Worm (Caenorhabditis elegans) whole organism, early embryonic: ENCODE data around the gene F35H12.6.
A peak's percentile ranks its signal among the peaks of the same experiment; 100 is the strongest.

Source experiments
- B0310.2 ChIP-seq: sonication (generic microtip); optimal IDR thresholded peaks from 2 replicates; lab custom pipeline; 2016; ENCODE audit warnings: mild to moderate bottlenecking, missing genetic modification characterization, missing compliant biosample characterization
- F13C5.2 ChIP-seq: sonication (generic microtip); optimal IDR thresholded peaks from 2 replicates; lab custom pipeline; 2017; ENCODE audit warnings: mild to moderate bottlenecking, missing genetic modification characterization, inconsistent platforms, missing compliant biosample characterization
- aly-1 ChIP-seq: sonication (generic microtip); optimal IDR thresholded peaks from 2 replicates; lab custom pipeline; 2016; ENCODE audit warnings: missing genetic modification characterization, missing compliant biosample characterization
- ama-1 ChIP-seq: fragments of 150-350 bp; optimal IDR thresholded peaks from 2 replicates; lab custom pipeline; 2014
- ceh-13 ChIP-seq: fragments of 200-800 bp; sonication (Bioruptor generic); optimal IDR thresholded peaks from 2 replicates; lab custom pipeline; 2018; ENCODE audit warnings: mild to moderate bottlenecking, missing genetic modification characterization, missing compliant biosample characterization
- ceh-36 ChIP-seq: sonication (generic microtip); optimal IDR thresholded peaks from 2 replicates; lab custom pipeline; 2016; ENCODE audit warnings: missing genetic modification characterization, inconsistent platforms, missing compliant biosample characterization
- ets-7 ChIP-seq: sonication (generic microtip); optimal IDR thresholded peaks from 2 replicates; lab custom pipeline; 2016; ENCODE audit warnings: missing genotype, missing genetic modification characterization, missing compliant biosample characterization
- flt-1 ChIP-seq: fragments of 200-800 bp; sonication (Bioruptor generic); IDR thresholded peaks from 2 replicates; pipeline ENCODE4 v1.3.6; 2022; ENCODE audit warnings: missing genetic modification characterization, missing compliant biosample characterization
- hmbx-1 ChIP-seq: sonication (generic microtip); optimal IDR thresholded peaks from 2 replicates; lab custom pipeline; 2016; ENCODE audit warnings: mild to moderate bottlenecking, missing genetic modification characterization, missing compliant biosample characterization
- hmg-4 ChIP-seq: fragments of 200-800 bp; sonication (Bioruptor generic); optimal IDR thresholded peaks from 2 replicates; lab custom pipeline; 2018; ENCODE audit warnings: mild to moderate bottlenecking, missing genetic modification characterization, missing compliant biosample characterization
- hnd-1 ChIP-seq: sonication (generic microtip); optimal IDR thresholded peaks from 2 replicates; lab custom pipeline; 2016; ENCODE audit warnings: missing genetic modification characterization, missing compliant biosample characterization
- pes-1 ChIP-seq: fragments of 200-800 bp; sonication (Bioruptor generic); IDR thresholded peaks from 2 replicates; pipeline ENCODE4 v1.3.6; 2022; ENCODE audit warnings: missing genetic modification reagents, missing genetic modification characterization, missing compliant biosample characterization
- scrt-1 ChIP-seq: fragments of 200-800 bp; sonication (Bioruptor generic); IDR thresholded peaks from 2 replicates; pipeline ENCODE4 v1.3.6; 2022; ENCODE audit warnings: missing genetic modification characterization, missing compliant biosample characterization
- sea-1 ChIP-seq: fragments of 200-800 bp; sonication (Bioruptor generic); conservative IDR thresholded peaks from 2 replicates; pipeline ENCODE4 v1.3.6; 2022; ENCODE audit warnings: missing genetic modification characterization, missing compliant biosample characterization
- tbx-11 ChIP-seq: fragments of 200-800 bp; sonication (Bioruptor generic); IDR thresholded peaks from 2 replicates; pipeline ENCODE4 v1.3.6; 2022; ENCODE audit warnings: missing genetic modification characterization, missing compliant biosample characterization
- tbx-37 ChIP-seq: fragments of 200-800 bp; sonication (Bioruptor generic); conservative IDR thresholded peaks from 2 replicates; pipeline ENCODE4 v1.3.6; 2022; ENCODE audit warnings: missing genetic modification reagents, missing genetic modification characterization, missing compliant biosample characterization
- tra-4 ChIP-seq: sonication (generic microtip); optimal IDR thresholded peaks from 2 replicates; lab custom pipeline; 2017; ENCODE audit warnings: missing genetic modification characterization, missing compliant biosample characterization

F35H12.6 gene

ce11 chrX:915510-915909 is 2.4 kb downstream of the F35H12.6 start, which contains the start of gene sel-12:
sel-12 (plus strand) TSS chrX:915867.
- TF ChIP-seq ama-1: no peak
- no peak for TF ChIP-seq F13C5.2
- TF ChIP-seq ceh-36 (tag; lab: Kevin White, UChicago): no peak
- TF ChIP-seq tbx-37 (GFP tag; lab: Robert Waterston, UW): 0 out of 2 replicates have a peak, but pooled peaks have one; percentile 23
- no peak for TF ChIP-seq flt-1 (GFP tag; lab: Robert Waterston, UW)
- TF ChIP-seq hmg-4 (GFP tag; lab: Kevin White, UChicago): peak; percentile 4

- TF ChIP-seq tra-4 (tag; lab: Kevin White, UChicago): no peak
- TF ChIP-seq tbx-37 (GFP tag; lab: Robert Waterston, UW): no peak
- TF ChIP-seq hnd-1: no peak
- no peak for TF ChIP-seq pes-1
- no peak for TF ChIP-seq ama-1
- no peak for TF ChIP-seq tbx-11 (GFP tag; lab: Robert Waterston, UW)
- no peak for TF ChIP-seq F13C5.2
- TF ChIP-seq scrt-1 (GFP tag; lab: Robert Waterston, UW): no peak
These were observed 5.0 kb downstream of the F35H12.6 start, which contains the start of gene F35H12.5 for ce11 chrX:918097-918496. F35H12.5 (plus strand) TSS chrX:918397.

ce11 chrX:924495-925008 is 11.5 kb downstream of the F35H12.6 start, which contains the start of the genes pifk-1 and tbc-11:
pifk-1 (minus strand) TSS chrX:924511.
tbc-11 (plus strand) TSS chrX:924958.
- no peak for TF ChIP-seq hmg-4 (GFP tag; lab: Kevin White, UChicago)
- TF ChIP-seq hmbx-1 (tag; lab: Kevin White, UChicago): no peak
- no peak for TF ChIP-seq ceh-36 (tag; lab: Kevin White, UChicago)
- TF ChIP-seq scrt-1 (GFP tag; lab: Robert Waterston, UW): no peak
- no peak for TF ChIP-seq pes-1
- no peak for TF ChIP-seq tbx-37 (GFP tag; lab: Robert Waterston, UW)
- no peak for TF ChIP-seq flt-1 (GFP tag; lab: Robert Waterston, UW)

ce11 chrX:926125-926524 is 13.0 kb downstream of the F35H12.6 start:
- no peak for TF ChIP-seq F13C5.2
- TF ChIP-seq ets-7 (tag; lab: Kevin White, UChicago): no peak
- no peak for TF ChIP-seq B0310.2
- no peak for TF ChIP-seq tbx-37 (GFP tag; lab: Robert Waterston, UW)
- TF ChIP-seq aly-1 (tag; lab: Kevin White, UChicago): no peak
- no peak for TF ChIP-seq pes-1
- no peak for TF ChIP-seq ceh-13 (GFP tag; lab: Kevin White, UChicago)
- TF ChIP-seq ceh-36 (tag; lab: Kevin White, UChicago): no peak
- TF ChIP-seq hmg-4 (GFP tag; lab: Kevin White, UChicago): no peak
- TF ChIP-seq hnd-1: no peak

- TF ChIP-seq sea-1 (no peak), ceh-13 (GFP tag; lab: Kevin White, UChicago) (no peak), tra-4 (tag; lab: Kevin White, UChicago) (no peak), pes-1 (no peak), tbx-37 (GFP tag; lab: Robert Waterston, UW) (no peak), hmg-4 (GFP tag; lab: Kevin White, UChicago) (no peak), F13C5.2 (no peak), ets-7 (tag; lab: Kevin White, UChicago) (no peak), scrt-1 (GFP tag; lab: Robert Waterston, UW) (no peak), ceh-36 (tag; lab: Kevin White, UChicago) (no peak), hnd-1 (no peak), tbx-11 (GFP tag; lab: Robert Waterston, UW) (no peak), B0310.2 (no peak), hmbx-1 (tag; lab: Kevin White, UChicago) (no peak), ama-1 (no peak), flt-1 (GFP tag; lab: Robert Waterston, UW) (no peak), aly-1 (tag; lab: Kevin White, UChicago) (no peak)
These were observed 14.5 kb downstream of the F35H12.6 start for ce11 chrX:927632-928031.

ce11 chrX:932874-933273 is 19.8 kb downstream of the F35H12.6 start:
- TF ChIP-seq ama-1 (no peak), F13C5.2 (peak; percentile 21), B0310.2 (no peak), aly-1 (tag; lab: Kevin White, UChicago) (no peak)

ce11 chrX:933504-933903 is 20.4 kb downstream of the F35H12.6 start, which contains the start of gene F35H12.1:
F35H12.1 (plus strand) TSS chrX:933804.
- TF ChIP-seq hmbx-1 (tag; lab: Kevin White, UChicago): no peak
- TF ChIP-seq hnd-1: no peak
- no peak for TF ChIP-seq B0310.2
- TF ChIP-seq ets-7 (tag; lab: Kevin White, UChicago): no peak
- TF ChIP-seq ama-1: no peak
- TF ChIP-seq pes-1: no peak
- TF ChIP-seq flt-1 (GFP tag; lab: Robert Waterston, UW): no peak
- no peak for TF ChIP-seq tbx-37 (GFP tag; lab: Robert Waterston, UW)
- TF ChIP-seq ceh-36 (tag; lab: Kevin White, UChicago): no peak
- TF ChIP-seq F13C5.2: no peak
- no peak for TF ChIP-seq tbx-11 (GFP tag; lab: Robert Waterston, UW)
- TF ChIP-seq scrt-1 (GFP tag; lab: Robert Waterston, UW): no peak
- no peak for TF ChIP-seq aly-1 (tag; lab: Kevin White, UChicago)
- no peak for TF ChIP-seq hmg-4 (GFP tag; lab: Kevin White, UChicago)
- TF ChIP-seq ceh-13 (GFP tag; lab: Kevin White, UChicago): no peak

ce11 chrX:936013-936412 is 22.9 kb downstream of the F35H12.6 start:
- TF ChIP-seq hmg-4 (GFP tag; lab: Kevin White, UChicago): no peak
- no peak for TF ChIP-seq ets-7 (tag; lab: Kevin White, UChicago)
- TF ChIP-seq tbx-37 (GFP tag; lab: Robert Waterston, UW): no peak
- no peak for TF ChIP-seq B0310.2
- TF ChIP-seq ceh-36 (tag; lab: Kevin White, UChicago): no peak
- TF ChIP-seq hmbx-1 (tag; lab: Kevin White, UChicago): no peak
- TF ChIP-seq sea-1: no peak
- no peak for TF ChIP-seq tra-4 (tag; lab: Kevin White, UChicago)
- TF ChIP-seq hnd-1: no peak
